Worm (Caenorhabditis elegans): ENCODE results near the gene rad-23.

rad-23 gene

ce11 chrII:11621576-11621975 lies 31.0 kb downstream of the rad-23 start:
- TF ChIP-seq ces-1 (GFP tag; optimal IDR thresholded peaks at IDR 0.05) (peak; percentile 27), lsy-2 (tag; optimal IDR thresholded peaks at IDR 0.05) (peak in 1 of 2 experiments; percentile 37), hlh-30 (tag; optimal IDR thresholded peaks at IDR 0.05; ENCODE audit: insufficient read depth) (peak; percentile 46), aha-1 (tag) (peak; percentile 26), lin-29 (GFP tag; IDR thresholded peaks at IDR 0.05) (no peak), F44E2.7 (GFP tag; IDR thresholded peaks at IDR 0.05) (no peak), dmd-6 (GFP tag; IDR thresholded peaks at IDR 0.05) (no peak), arid-1 (GFP tag; conservative IDR thresholded peaks at IDR 0.05) (no peak), gei-8 (GFP tag; optimal IDR thresholded peaks at IDR 0.05) (no peak), cey-2 (tag; optimal IDR thresholded peaks at IDR 0.05; ENCODE audit: borderline replicate concordance, insufficient read depth) (no peak), skn-1 (tag; optimal IDR thresholded peaks at IDR 0.05) (no peak), duxl-1 (tag; optimal IDR thresholded peaks at IDR 0.05; ENCODE audit: poor library complexity) (no peak), hlh-11 (tag; optimal IDR thresholded peaks at IDR 0.05) (peak; percentile 7), egl-27 (tag; optimal IDR thresholded peaks at IDR 0.05) (no peak), dmd-9 (GFP tag; IDR thresholded peaks at IDR 0.05) (no peak), F26F4.8 (GFP tag; conservative IDR thresholded peaks at IDR 0.05) (no peak), daf-16 (GFP tag; optimal IDR thresholded peaks at IDR 0.05) (peak in 1 of 2 experiments; percentile 11), daf-16 (tag; optimal IDR thresholded peaks at IDR 0.05) (no peak), unc-62 (GFP tag; optimal IDR thresholded peaks at IDR 0.05 in 1 of 2) (no peak), unc-62 (tag; optimal IDR thresholded peaks at IDR 0.05) (no peak), dve-1 (tag; optimal IDR thresholded peaks at IDR 0.05; ENCODE audit: insufficient read depth) (peak; percentile 19), snpc-4 (tag; optimal IDR thresholded peaks at IDR 0.05) (no peak), nhr-42 (GFP tag; IDR thresholded peaks at IDR 0.05) (no peak), zag-1 (tag; optimal IDR thresholded peaks at IDR 0.05) (no peak), dpl-1 (GFP tag; optimal IDR thresholded peaks at IDR 0.05) (no peak), nhr-10 (tag; optimal IDR thresholded peaks at IDR 0.05) (no peak), rbr-2 (tag; optimal IDR thresholded peaks at IDR 0.05) (peak; percentile 43), mdl-1 (tag; optimal IDR thresholded peaks at IDR 0.05) (peak in 1 of 2 experiments; percentile 55), hmg-1.1 (GFP tag; IDR thresholded peaks at IDR 0.05) (peak; percentile 51), egl-43 (GFP tag; IDR thresholded peaks at IDR 0.05) (0 out of 2 replicates have a peak, but pooled peaks have one; percentile 12), zip-2 (tag; optimal IDR thresholded peaks at IDR 0.05) (no peak), zfp-3 (GFP tag; conservative IDR thresholded peaks at IDR 0.05) (no peak), hif-1 (tag; optimal IDR thresholded peaks at IDR 0.05) (peak in 1 of 2 experiments; percentile 18), unc-39 (tag; optimal IDR thresholded peaks at IDR 0.05) (no peak), mdt-29 (GFP tag; IDR thresholded peaks at IDR 0.05) (no peak), ceh-82 (tag; optimal IDR thresholded peaks at IDR 0.05) (no peak), lir-3 (tag; optimal IDR thresholded peaks at IDR 0.05) (no peak), mes-2 (tag; optimal IDR thresholded peaks at IDR 0.05; ENCODE audit: poor library complexity, severe bottlenecking) (peak; percentile 7), fkh-10 (GFP tag; optimal IDR thresholded peaks at IDR 0.05) (peak; percentile 14)

- no peak for TF ChIP-seq mxl-3 (GFP tag; optimal IDR thresholded peaks at IDR 0.05)
- no peak for TF ChIP-seq lin-39 (tag; optimal IDR thresholded peaks at IDR 0.05)
- no peak for TF ChIP-seq ceh-28 (tag; optimal IDR thresholded peaks at IDR 0.05)
- TF ChIP-seq dmd-6 (GFP tag; IDR thresholded peaks at IDR 0.05): no peak
- no peak for TF ChIP-seq nhr-48 (tag; optimal IDR thresholded peaks at IDR 0.05)
- TF ChIP-seq pha-4 (GFP tag; IDR thresholded peaks at IDR 0.05): no peak
- TF ChIP-seq pha-4 (tag; optimal IDR thresholded peaks at IDR 0.05): peak; percentile 56
- TF ChIP-seq lsy-2 (tag; optimal IDR thresholded peaks at IDR 0.05): peak in 1 of 2 experiments; percentile 1
- TF ChIP-seq nhr-102 (tag; optimal IDR thresholded peaks at IDR 0.05): no peak
- TF ChIP-seq aly-2 (tag; optimal IDR thresholded peaks at IDR 0.05): no peak
These were observed 31.8 kb downstream of the rad-23 start for ce11 chrII:11620630-11621246.

Measured in whole organism, L4 larva.